Worm (Caenorhabditis elegans): ENCODE results near the gene nhr-130.

Gene nhr-130

DNA sequence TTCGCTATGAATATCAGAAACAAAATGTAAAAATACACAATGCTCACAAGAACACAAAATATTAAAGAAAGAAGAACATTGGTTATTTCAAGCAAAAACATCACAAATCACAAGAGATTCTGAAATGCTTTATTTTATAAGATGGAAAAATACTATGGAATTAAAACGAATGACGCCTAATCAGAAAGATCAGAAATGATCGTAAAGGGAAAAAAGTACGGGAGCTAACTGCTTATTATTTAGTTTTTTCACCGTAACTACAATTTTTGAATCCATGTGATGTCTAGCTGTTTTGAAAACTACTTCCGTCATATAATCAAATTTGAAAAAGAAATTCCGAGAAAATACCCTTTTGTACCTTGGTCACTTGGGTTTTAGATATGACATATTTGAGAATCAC, 14.7 kb downstream of the nhr-130 start, which contains the start of gene srbc-57:
Gene srbc-57 (minus strand): TSS at position 101 of the 400 bp plus-strand sequence.
- TF ChIP-seq lin-11 (tag; optimal IDR thresholded peaks at IDR 0.05) (no peak), madf-2 (tag; optimal IDR thresholded peaks at IDR 0.05) (no peak), unc-86 (tag; optimal IDR thresholded peaks at IDR 0.05) (no peak), mec-3 (tag; optimal IDR thresholded peaks at IDR 0.05; ENCODE audit: borderline replicate concordance) (no peak), unc-3 (GFP tag; conservative IDR thresholded peaks at IDR 0.05) (no peak), unc-3 (tag; optimal IDR thresholded peaks at IDR 0.05) (no peak), hlh-8 (tag; optimal IDR thresholded peaks at IDR 0.05) (no peak), fkh-6 (tag; optimal IDR thresholded peaks at IDR 0.05) (no peak), ama-1 (optimal IDR thresholded peaks at IDR 0.05) (no peak), pat-9 (tag; optimal IDR thresholded peaks at IDR 0.05) (no peak), Y22D7AL.16 (tag; optimal IDR thresholded peaks at IDR 0.05) (no peak), ceh-48 (tag; optimal IDR thresholded peaks at IDR 0.05) (no peak), ceh-45 (GFP tag; IDR thresholded peaks at IDR 0.05) (no peak), zip-5 (tag; optimal IDR thresholded peaks at IDR 0.05) (no peak), npax-4 (tag; optimal IDR thresholded peaks at IDR 0.05) (no peak), ceh-6 (GFP tag; optimal IDR thresholded peaks at IDR 0.05) (no peak), ceh-24 (tag; optimal IDR thresholded peaks at IDR 0.05) (no peak)

DNA sequence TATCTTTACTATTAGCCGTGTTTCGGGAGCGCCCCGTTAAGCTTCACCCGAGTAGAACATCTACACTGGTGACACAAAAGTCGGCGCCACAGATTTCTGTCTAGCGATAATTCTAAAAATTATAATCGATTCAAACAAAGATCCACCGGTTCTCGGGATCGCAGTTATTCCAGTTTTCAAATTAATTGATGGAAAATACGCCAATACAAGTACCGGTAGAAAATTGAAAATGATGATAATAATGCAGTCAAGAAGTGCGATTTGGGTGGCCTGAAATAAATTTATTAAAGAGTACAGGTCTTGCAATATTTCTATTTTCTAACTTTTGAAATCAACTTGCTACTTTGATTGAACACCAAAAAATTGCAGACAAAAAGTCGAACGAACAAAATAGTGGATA, 15.6 kb downstream of the nhr-130 start:
- TF ChIP-seq ttx-3 (tag; optimal IDR thresholded peaks at IDR 0.05) (no peak), pqm-1 (tag; optimal IDR thresholded peaks at IDR 0.05) (no peak)

DNA sequence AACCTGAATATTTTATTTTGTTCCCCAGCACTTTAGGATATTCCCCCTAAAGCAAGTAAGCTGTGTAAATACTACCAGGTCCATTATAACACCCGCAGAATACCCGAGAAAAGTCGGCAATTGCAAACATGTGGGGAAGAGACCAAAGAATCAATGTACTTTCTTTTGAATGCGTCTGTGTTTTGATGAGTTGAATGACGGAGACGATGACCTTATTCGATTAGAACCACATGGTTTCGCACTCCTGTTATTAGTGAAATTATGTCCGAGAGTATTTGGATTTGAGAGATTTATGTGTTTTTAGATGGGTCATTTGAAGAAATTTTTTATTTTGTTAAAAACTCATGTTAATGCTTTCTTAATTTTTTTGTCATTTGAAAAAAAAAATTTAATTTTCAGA, 17.8 kb downstream of the nhr-130 start:
- no peak for TF ChIP-seq elt-4 (tag; optimal IDR thresholded peaks at IDR 0.05)
- TF ChIP-seq lim-6 (tag; optimal IDR thresholded peaks at IDR 0.05): no peak
- TF ChIP-seq ceh-14 (tag; optimal IDR thresholded peaks at IDR 0.05): no peak
- TF ChIP-seq dmd-4 (tag; optimal IDR thresholded peaks at IDR 0.05; ENCODE audit: borderline replicate concordance): no peak
- TF ChIP-seq pat-9 (tag; optimal IDR thresholded peaks at IDR 0.05): no peak
- TF ChIP-seq sox-4 (tag; optimal IDR thresholded peaks at IDR 0.05): no peak
- no peak for TF ChIP-seq eyg-1 (tag; optimal IDR thresholded peaks at IDR 0.05)
- TF ChIP-seq ceh-31 (tag; optimal IDR thresholded peaks at IDR 0.05): no peak
- TF ChIP-seq che-1 (tag; optimal IDR thresholded peaks at IDR 0.05): no peak
- TF ChIP-seq unc-86 (tag; optimal IDR thresholded peaks at IDR 0.05): no peak
- no peak for TF ChIP-seq gmeb-2 (tag; optimal IDR thresholded peaks at IDR 0.05)
- TF ChIP-seq elt-2 (tag; optimal IDR thresholded peaks at IDR 0.05): no peak
- TF ChIP-seq ceh-48 (tag; optimal IDR thresholded peaks at IDR 0.05): no peak
- TF ChIP-seq nfya-1 (tag; optimal IDR thresholded peaks at IDR 0.05): no peak
- no peak for TF ChIP-seq hlh-6 (tag; optimal IDR thresholded peaks at IDR 0.05)
- TF ChIP-seq C08G9.2 (tag; optimal IDR thresholded peaks at IDR 0.05): no peak

DNA sequence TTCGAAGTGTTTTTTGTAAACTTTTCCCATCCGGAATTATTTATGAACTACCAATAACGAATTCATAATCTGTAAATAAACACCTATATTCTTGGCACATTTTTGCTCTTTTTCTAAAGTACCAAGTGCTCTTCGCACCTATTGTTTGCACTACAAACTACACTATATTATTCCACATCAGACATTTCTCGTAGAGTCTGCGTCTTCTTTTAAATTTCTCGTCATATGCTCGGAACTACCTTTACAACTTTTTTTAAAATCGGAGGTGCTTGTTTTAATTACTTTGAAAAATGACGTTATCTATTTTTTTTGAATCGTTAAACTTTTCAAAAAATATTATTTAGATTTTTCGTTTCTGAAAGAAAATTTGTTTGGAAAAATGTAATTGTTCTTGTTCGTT, 18.3 kb downstream of the nhr-130 start, which contains the start of gene nhr-201:
Gene nhr-201 (plus strand): TSS at position 29 of the 400 bp plus-strand sequence.
- TF ChIP-seq ceh-24 (tag; optimal IDR thresholded peaks at IDR 0.05) (no peak), lin-11 (tag; optimal IDR thresholded peaks at IDR 0.05) (no peak), fkh-6 (tag; optimal IDR thresholded peaks at IDR 0.05) (no peak), pqm-1 (tag; optimal IDR thresholded peaks at IDR 0.05) (no peak), hlh-15 (tag; optimal IDR thresholded peaks at IDR 0.05) (no peak), ref-2 (tag; optimal IDR thresholded peaks at IDR 0.05) (no peak), ceh-22 (tag; optimal IDR thresholded peaks at IDR 0.05) (no peak), unc-86 (tag; optimal IDR thresholded peaks at IDR 0.05) (no peak), hlh-8 (tag; optimal IDR thresholded peaks at IDR 0.05) (no peak), pha-2 (tag; optimal IDR thresholded peaks at IDR 0.05) (no peak), pax-1 (tag; optimal IDR thresholded peaks at IDR 0.05) (no peak), ceh-6 (GFP tag; optimal IDR thresholded peaks at IDR 0.05) (no peak)

DNA sequence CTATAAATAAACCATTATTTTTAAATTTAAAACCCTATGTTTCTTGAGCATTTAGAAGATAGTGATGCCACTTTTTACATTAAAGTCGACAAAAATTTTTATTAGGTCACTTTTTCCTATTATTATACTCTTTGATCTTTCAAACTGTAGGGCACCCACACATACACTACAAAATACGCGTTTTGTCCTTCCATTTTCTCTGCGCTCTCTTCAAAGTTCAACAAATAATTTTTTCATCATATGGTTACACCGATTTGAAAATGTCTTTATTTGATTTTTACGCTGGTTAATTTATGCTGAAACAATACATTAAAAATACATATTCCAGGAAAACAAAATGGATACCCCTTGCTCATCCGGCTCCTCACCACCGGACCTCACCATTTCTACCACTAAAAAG, 20.9 kb downstream of the nhr-130 start, which contains the start of gene nhr-202:
Gene nhr-202 (plus strand): TSS at position 326 of the 400 bp plus-strand sequence.
- TF ChIP-seq ceh-2 (tag; optimal IDR thresholded peaks at IDR 0.05): no peak
- TF ChIP-seq pha-2 (tag; optimal IDR thresholded peaks at IDR 0.05): no peak
- TF ChIP-seq T23F11.4 (GFP tag; optimal IDR thresholded peaks at IDR 0.05): no peak
- no peak for TF ChIP-seq sox-4 (tag; optimal IDR thresholded peaks at IDR 0.05)
- TF ChIP-seq rnt-1 (tag; optimal IDR thresholded peaks at IDR 0.05): no peak
- TF ChIP-seq unc-86 (tag; optimal IDR thresholded peaks at IDR 0.05): no peak
- TF ChIP-seq C38D4.7 (GFP tag; optimal IDR thresholded peaks at IDR 0.05): no peak
- no peak for TF ChIP-seq lim-6 (tag; optimal IDR thresholded peaks at IDR 0.05)
- TF ChIP-seq ttx-3 (tag; optimal IDR thresholded peaks at IDR 0.05): no peak
- no peak for TF ChIP-seq C08G9.2 (tag; optimal IDR thresholded peaks at IDR 0.05)
- TF ChIP-seq ceh-31 (tag; optimal IDR thresholded peaks at IDR 0.05): no peak
- no peak for TF ChIP-seq dve-1 (tag; optimal IDR thresholded peaks at IDR 0.05)
- TF ChIP-seq ceh-18 (tag; optimal IDR thresholded peaks at IDR 0.05): no peak
- TF ChIP-seq pha-4 (tag; optimal IDR thresholded peaks at IDR 0.05): no peak
- no peak for TF ChIP-seq eyg-1 (tag; optimal IDR thresholded peaks at IDR 0.05)
- TF ChIP-seq hlh-6 (tag; optimal IDR thresholded peaks at IDR 0.05): no peak
- no peak for TF ChIP-seq ztf-16 (tag; optimal IDR thresholded peaks at IDR 0.05)

Data from whole organism, late embryonic.